Fruit fly (Drosophila melanogaster): Measurements from ENCODE around the gene CG14642.
"Not testable (repeated sequence)": the region's sequence is repeated elsewhere in the genome, so short reads cannot be mapped to it uniquely, and the experiment has no call there.

The CG14642 gene

dm6 chr3R:4211483-4211882 is 31.0 kb downstream of the CG14642 start, which contains the start of gene aux:
Gene aux, plus strand, starts transcription at chr3R:4211783.
- not testable (repeated sequence) for TF ChIP-seq CG17801 (GFP tag; optimal IDR thresholded peaks at IDR 0.05; ENCODE audit: partially characterized antibody)

DNA sequence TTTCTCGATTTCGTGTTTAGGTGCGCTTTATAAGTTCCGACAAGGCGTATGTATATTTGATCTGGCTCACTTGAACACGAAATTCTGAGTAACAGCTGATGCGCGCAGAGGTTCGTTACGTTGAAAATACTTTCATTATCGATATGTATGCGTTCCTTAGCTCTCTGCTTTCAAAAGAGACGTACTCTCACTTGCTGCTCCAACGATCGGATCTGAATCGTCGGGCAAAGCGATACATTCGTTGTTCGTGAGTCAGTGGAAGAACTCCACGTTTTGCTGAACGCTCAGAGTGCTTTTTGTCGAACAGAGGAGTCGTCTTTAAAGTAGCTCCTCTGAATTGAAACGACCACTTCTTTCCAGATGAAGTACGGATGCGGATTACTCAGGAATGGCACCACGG is 45.5 kb downstream of the CG14642 start, which contains the start of gene beta-Man:
TSS of gene beta-Man (plus strand) at position 152 of the 400 bp plus-strand sequence.
- peak; percentile 76 for TF ChIP-seq CG17801 (GFP tag; optimal IDR thresholded peaks at IDR 0.05; ENCODE audit: partially characterized antibody)
